Fruit fly (Drosophila melanogaster) whole organism, prepupa: ENCODE data around the gene G9a.
A peak's percentile ranks its signal among the peaks of the same experiment; 100 is the strongest.

Source experiments
- CG11902 ChIP-seq: fragments of 200-800 bp; sonication (Bioruptor generic); optimal IDR thresholded peaks from 3 replicates; lab custom pipeline; 2016; ENCODE audit warnings: missing biosample characterization, missing genetic modification characterization
- CG15336 ChIP-seq: fragments of 200-800 bp; sonication (Bioruptor generic); IDR thresholded peaks from 2 replicates; pipeline ENCODE4 v1.3.6; 2022; ENCODE audit warnings: missing biosample characterization, missing genetic modification characterization
- CG3032 ChIP-seq: fragments of 200-800 bp; optimal IDR thresholded peaks from 2 replicates; lab custom pipeline; 2019; ENCODE audit warnings: missing biosample characterization, mild to moderate bottlenecking, missing genetic modification characterization, moderate library complexity
- CG31627 ChIP-seq: fragments of 200-800 bp; sonication (Bioruptor generic); optimal IDR thresholded peaks from 3 replicates; lab custom pipeline; 2016; ENCODE audit warnings: missing biosample characterization, missing genetic modification characterization
- CG3919 ChIP-seq: fragments of 200-800 bp; sonication (Bioruptor generic); optimal IDR thresholded peaks from 3 replicates; lab custom pipeline; 2016; ENCODE audit warnings: missing biosample characterization, missing genetic modification characterization
- CG4318 ChIP-seq: fragments of 200-800 bp; sonication (Bioruptor generic); optimal IDR thresholded peaks from 3 replicates; lab custom pipeline; 2017; ENCODE audit warnings: missing biosample characterization, mild to moderate bottlenecking, missing genetic modification characterization
- CG6276 ChIP-seq: fragments of 200-800 bp; sonication (Bioruptor generic); optimal IDR thresholded peaks from 2 replicates; lab custom pipeline; 2017; ENCODE audit warnings: missing biosample characterization, mild to moderate bottlenecking, missing genetic modification characterization
- CG6792 ChIP-seq: fragments of 200-800 bp; sonication (Bioruptor generic); optimal IDR thresholded peaks from 3 replicates; lab custom pipeline; 2016; ENCODE audit warnings: missing biosample characterization, missing genetic modification characterization
- CG6854 ChIP-seq: fragments of 200-800 bp; sonication (Bioruptor generic); optimal IDR thresholded peaks from 2 replicates; lab custom pipeline; 2017; ENCODE audit warnings: missing biosample characterization, mild to moderate bottlenecking, missing genetic modification characterization
- CG7368 ChIP-seq: fragments of 200-800 bp; sonication (Bioruptor generic); optimal IDR thresholded peaks from 3 replicates; lab custom pipeline; 2016; ENCODE audit warnings: missing biosample characterization, missing genetic modification characterization
- CG8119 ChIP-seq: fragments of 200-800 bp; sonication (Bioruptor generic); IDR thresholded peaks from 3 replicates; pipeline ENCODE4 v1.3.6; 2022; ENCODE audit warnings: missing biosample characterization, missing genetic modification characterization
- CG8319 ChIP-seq: fragments of 200-800 bp; sonication (Bioruptor generic); optimal IDR thresholded peaks from 3 replicates; lab custom pipeline; 2016; ENCODE audit warnings: missing biosample characterization, missing genetic modification characterization
- CG8632 ChIP-seq: fragments of 200-800 bp; sonication (Bioruptor generic); optimal IDR thresholded peaks from 3 replicates; lab custom pipeline; 2016; ENCODE audit warnings: missing biosample characterization, missing genetic modification characterization
- CG9139 ChIP-seq: fragments of 200-800 bp; sonication (Bioruptor generic); optimal IDR thresholded peaks from 3 replicates; lab custom pipeline; 2017; ENCODE audit warnings: missing biosample characterization, mild to moderate bottlenecking, missing genetic modification characterization
- Eip78C ChIP-seq: fragments of 200-800 bp; sonication (Bioruptor generic); peaks from one replicate; lab custom pipeline; 2016; ENCODE audit warnings: missing biosample characterization, missing genetic modification characterization
- Ets96B ChIP-seq: fragments of 200-800 bp; optimal IDR thresholded peaks from 2 replicates; lab custom pipeline; 2019; ENCODE audit warnings: missing biosample characterization, mild to moderate bottlenecking, missing genetic modification characterization, moderate library complexity
- Gug ChIP-seq: fragments of 200-800 bp; sonication (Bioruptor generic); IDR thresholded peaks from 2 replicates; pipeline ENCODE4 v1.3.6; 2022; ENCODE audit warnings: missing biosample characterization, missing genetic modification characterization
- Hr39 ChIP-seq: fragments of 200-800 bp; sonication (Bioruptor generic); optimal IDR thresholded peaks from 2 replicates; lab custom pipeline; 2016; ENCODE audit warnings: missing biosample characterization, missing genetic modification characterization
- Hr4 ChIP-seq: fragments of 200-800 bp; sonication (Bioruptor generic); optimal IDR thresholded peaks from 3 replicates; lab custom pipeline; 2016; ENCODE audit warnings: missing biosample characterization, missing genetic modification characterization
- Lpt ChIP-seq: fragments of 200-800 bp; sonication (Bioruptor generic); optimal IDR thresholded peaks from 3 replicates; lab custom pipeline; 2016; ENCODE audit warnings: missing biosample characterization, missing genetic modification characterization
- Met ChIP-seq: fragments of 200-800 bp; sonication (Bioruptor generic); optimal IDR thresholded peaks from 3 replicates; lab custom pipeline; 2016; ENCODE audit warnings: missing biosample characterization, missing genetic modification characterization
- Smox ChIP-seq: fragments of 200-800 bp; sonication (Bioruptor generic); optimal IDR thresholded peaks from 3 replicates; lab custom pipeline; 2016; ENCODE audit warnings: missing biosample characterization, missing genetic modification characterization
- Sox14 ChIP-seq: fragments of 200-800 bp; sonication (Bioruptor generic); optimal IDR thresholded peaks from 3 replicates; lab custom pipeline; 2016; ENCODE audit warnings: missing biosample characterization, missing genetic modification characterization
- Sox15 ChIP-seq: fragments of 200-800 bp; sonication (Bioruptor generic); optimal IDR thresholded peaks from 3 replicates; lab custom pipeline; 2016; ENCODE audit warnings: missing biosample characterization, missing genetic modification characterization
- acj6 ChIP-seq: fragments of 200-800 bp; sonication (Bioruptor generic); optimal IDR thresholded peaks from 3 replicates; lab custom pipeline; 2016; ENCODE audit warnings: missing biosample characterization, missing genetic modification characterization
- cyc ChIP-seq: fragments of 200-800 bp; sonication (Bioruptor generic); optimal IDR thresholded peaks from 3 replicates; lab custom pipeline; 2016; ENCODE audit warnings: missing biosample characterization, missing genetic modification characterization
- dac ChIP-seq: fragments of 200-800 bp; sonication (Bioruptor generic); optimal IDR thresholded peaks from 2 replicates; lab custom pipeline; 2017; ENCODE audit warnings: missing biosample characterization, mild to moderate bottlenecking, missing genetic modification characterization
- dsx ChIP-seq: fragments of 200-800 bp; optimal IDR thresholded peaks from 3 replicates; lab custom pipeline; 2019; ENCODE audit warnings: missing biosample characterization, mild to moderate bottlenecking, missing genetic modification characterization, moderate library complexity; ENCODE audit not compliant: poor library complexity, severe bottlenecking
- esn ChIP-seq: fragments of 200-800 bp; sonication (Bioruptor generic); optimal IDR thresholded peaks from 2 replicates; lab custom pipeline; 2016; ENCODE audit warnings: missing biosample characterization, mild to moderate bottlenecking, missing genetic modification characterization, moderate library complexity
- fd59A ChIP-seq: fragments of 200-800 bp; sonication (Bioruptor generic); optimal IDR thresholded peaks from 2 replicates; lab custom pipeline; 2017; ENCODE audit warnings: missing biosample characterization, mild to moderate bottlenecking, missing genetic modification characterization, missing genetic modification reagents
- fd85E ChIP-seq: fragments of 200-800 bp; sonication (Bioruptor generic); optimal IDR thresholded peaks from 3 replicates; lab custom pipeline; 2016; ENCODE audit warnings: missing biosample characterization, missing genetic modification characterization
- lz ChIP-seq: fragments of 200-800 bp; sonication (Bioruptor generic); optimal IDR thresholded peaks from 3 replicates; lab custom pipeline; 2016; ENCODE audit warnings: missing biosample characterization, missing genetic modification characterization
- pdm3 ChIP-seq: fragments of 200-800 bp; sonication (Bioruptor generic); optimal IDR thresholded peaks from 3 replicates; lab custom pipeline; 2016; ENCODE audit warnings: missing biosample characterization, missing genetic modification characterization
- salr ChIP-seq, 2 experiments: fragments of 200-800 bp; sonication (Bioruptor generic); optimal IDR thresholded peaks; 3 replicates each; lab custom pipeline; 2016 to 2018; ENCODE audit warnings: missing biosample characterization in 2 of 2, missing genetic modification characterization in 2 of 2, mild to moderate bottlenecking in 1 of 2
- spab ChIP-seq: fragments of 200-800 bp; sonication (Bioruptor generic); optimal IDR thresholded peaks from 2 replicates; lab custom pipeline; 2017; ENCODE audit warnings: missing biosample characterization, mild to moderate bottlenecking, missing genetic modification characterization, missing genetic modification reagents
- ss ChIP-seq, 2 experiments: fragments of 200-800 bp; sonication (Bioruptor generic); optimal IDR thresholded peaks; 2 replicates in 1 of 2; 3 replicates in 1 of 2; lab custom pipeline; 2017 to 2018; ENCODE audit warnings: mild to moderate bottlenecking in 2 of 2, missing biosample characterization in 2 of 2, missing genetic modification characterization in 2 of 2, moderate library complexity in 1 of 2

Gene G9a

dm6 chrX:263728-264344 lies 18.1 kb downstream of the G9a start, which contains the start of gene CG13377 (continued):
- TF ChIP-seq CG8119 (GFP tag; lab: Robert Waterston, UW): peak; percentile 64; the same call in 2 of the 3 replicates
- no peak for TF ChIP-seq CG8319 (GFP tag; lab: Kevin White, UChicago)
- TF ChIP-seq CG31627: peak; percentile 23
- no peak for TF ChIP-seq CG7368 (GFP tag; lab: Kevin White, UChicago)
- peak; percentile 25 for TF ChIP-seq CG3032 (tag; lab: Kevin White, UChicago)
- TF ChIP-seq fd85E (GFP tag; lab: Kevin White, UChicago): peak; percentile 26
- TF ChIP-seq Sox14 (GFP tag; lab: Kevin White, UChicago): peak; percentile 20
- peak; percentile 29 for TF ChIP-seq cyc (GFP tag; lab: Kevin White, UChicago)
- peak; percentile 12 for TF ChIP-seq Hr39
- TF ChIP-seq CG6276: no peak
- peak; percentile 33 for TF ChIP-seq pdm3 (GFP tag; lab: Kevin White, UChicago)
- peak; percentile 12 for TF ChIP-seq CG8632 (GFP tag; lab: Kevin White, UChicago)
- 0 out of 2 replicates have a peak, but pooled peaks have one; percentile 40 for TF ChIP-seq Gug (GFP tag; lab: Robert Waterston, UW)
- peak; percentile 58 for TF ChIP-seq Met (GFP tag; lab: Kevin White, UChicago)
- no peak for TF ChIP-seq CG11902 (GFP tag; lab: Kevin White, UChicago)
- TF ChIP-seq ss (GFP tag; optimal IDR thresholded peaks at IDR 0.05; lab: Kevin White, UChicago): peak in 1 of 2 experiments; percentile 17
- no peak for TF ChIP-seq fd59A (GFP tag; lab: Kevin White, UChicago)
- TF ChIP-seq spab (GFP tag; lab: Kevin White, UChicago): no peak
- TF ChIP-seq Eip78C (GFP tag; lab: Kevin White, UChicago): peak; percentile 85
- TF ChIP-seq CG4318 (GFP tag; lab: Kevin White, UChicago): peak; percentile 4
- no peak for TF ChIP-seq dac (GFP tag; lab: Kevin White, UChicago)
- peak; percentile 45 for TF ChIP-seq lz (GFP tag; lab: Kevin White, UChicago)
- TF ChIP-seq Ets96B: peak; percentile 24
- no peak for TF ChIP-seq CG9139 (GFP tag; lab: Kevin White, UChicago)
- peak; percentile 11 for TF ChIP-seq dsx (GFP tag; lab: Kevin White, UChicago)
- TF ChIP-seq CG3919 (GFP tag; lab: Kevin White, UChicago): peak; percentile 20
- peak; percentile 13 for TF ChIP-seq acj6
- TF ChIP-seq esn (GFP tag; lab: Kevin White, UChicago): peak; percentile 58
- TF ChIP-seq CG6854 (GFP tag; lab: Kevin White, UChicago): no peak

dm6 chrX:265692-266091 lies 19.9 kb downstream of the G9a start:
- TF ChIP-seq Eip78C (GFP tag; lab: Kevin White, UChicago) (peak; percentile 39), dac (GFP tag; lab: Kevin White, UChicago) (no peak)
- TF ChIP-seq, all 60 proteins: peak for 1

dm6 chrX:266978-267439 lies 21.2 kb downstream of the G9a start, which contains the start of gene CG13376:
Gene CG13376 (minus strand): TSS chrX:267028.
- TF ChIP-seq CG8319 (GFP tag; lab: Kevin White, UChicago) (no peak), Eip78C (GFP tag; lab: Kevin White, UChicago) (peak; percentile 49), CG11902 (GFP tag; lab: Kevin White, UChicago) (no peak), CG31627 (no peak), Ets96B (no peak), CG9139 (GFP tag; lab: Kevin White, UChicago) (no peak), CG6276 (peak; percentile 35), CG15336 (GFP tag; lab: Robert Waterston, UW) (peak; percentile 66), fd85E (GFP tag; lab: Kevin White, UChicago) (no peak), Smox (GFP tag; lab: Kevin White, UChicago) (no peak), CG8119 (GFP tag; lab: Robert Waterston, UW) (peak; percentile 54; the same call in 1 of the 3 replicates), Lpt (GFP tag; lab: Kevin White, UChicago) (peak; percentile 43), dsx (GFP tag; lab: Kevin White, UChicago) (no peak), dac (GFP tag; lab: Kevin White, UChicago) (no peak), Sox15 (no peak), CG4318 (GFP tag; lab: Kevin White, UChicago) (peak; percentile 12), salr (GFP tag; optimal IDR thresholded peaks at IDR 0.05; lab: Kevin White, UChicago) (no peak), CG6792 (GFP tag; lab: Kevin White, UChicago) (no peak), Gug (GFP tag; lab: Robert Waterston, UW) (no peak), Hr4 (peak; percentile 32)
- TF ChIP-seq, all 60 proteins: peak for 7
